Worm (Caenorhabditis elegans) whole organism, L2 larva: Measurements from ENCODE around the gene F29G9.1.

ENCODE experiments used
- C34F6.9 ChIP-seq: fragments of 150-350 bp; optimal IDR thresholded peaks from 2 replicates; lab custom pipeline; 2014; ENCODE audit warnings: missing biosample characterization, missing genetic modification characterization
- F13H6.1 ChIP-seq: sonication (generic microtip); optimal IDR thresholded peaks from 2 replicates; lab custom pipeline; 2016; ENCODE audit warnings: missing genetic modification characterization, missing compliant biosample characterization
- crh-2 ChIP-seq: sonication (generic microtip); optimal IDR thresholded peaks from 2 replicates; lab custom pipeline; 2017; ENCODE audit warnings: missing biosample characterization, missing genetic modification characterization
- lin-39 ChIP-seq: fragments of 150-350 bp; optimal IDR thresholded peaks from 2 replicates; lab custom pipeline; 2014; ENCODE audit warnings: missing biosample characterization, missing genetic modification reagents, missing genetic modification characterization
- mdl-1 ChIP-seq, 2 experiments: fragments of 150-350 bp in 1 of 2; sonication (generic microtip) in 1 of 2; optimal IDR thresholded peaks; 2 replicates each; lab custom pipeline; 2017; ENCODE audit warnings: missing biosample characterization in 2 of 2, missing genetic modification characterization in 2 of 2
- nhr-10 ChIP-seq: sonication (generic microtip); optimal IDR thresholded peaks from 2 replicates; lab custom pipeline; 2017; ENCODE audit warnings: missing biosample characterization, missing genetic modification characterization
- nhr-6 ChIP-seq: fragments of 150-350 bp; optimal IDR thresholded peaks from 2 replicates; lab custom pipeline; 2014; ENCODE audit warnings: missing biosample characterization, missing genetic modification characterization
- nhr-77 ChIP-seq: fragments of 150-350 bp; optimal IDR thresholded peaks from 2 replicates; lab custom pipeline; 2014; ENCODE audit warnings: missing biosample characterization, missing genetic modification characterization
- unc-55 ChIP-seq: fragments of 150-350 bp; sonication (generic microtip); optimal IDR thresholded peaks from 3 replicates; lab custom pipeline; 2014; ENCODE audit warnings: missing biosample characterization, missing genetic modification reagents, missing genetic modification characterization
- unc-62 ChIP-seq: fragments of 150-350 bp; optimal IDR thresholded peaks from 2 replicates; lab custom pipeline; 2014; ENCODE audit warnings: missing biosample characterization, missing genetic modification reagents, missing genetic modification characterization
- zag-1 ChIP-seq: fragments of 150-350 bp; optimal IDR thresholded peaks from 2 replicates; lab custom pipeline; 2014; ENCODE audit warnings: missing biosample characterization, missing genetic modification characterization
- ztf-11 ChIP-seq: sonication (generic microtip); optimal IDR thresholded peaks from 2 replicates; lab custom pipeline; 2017; ENCODE audit warnings: missing biosample characterization, missing genetic modification characterization

DNA sequence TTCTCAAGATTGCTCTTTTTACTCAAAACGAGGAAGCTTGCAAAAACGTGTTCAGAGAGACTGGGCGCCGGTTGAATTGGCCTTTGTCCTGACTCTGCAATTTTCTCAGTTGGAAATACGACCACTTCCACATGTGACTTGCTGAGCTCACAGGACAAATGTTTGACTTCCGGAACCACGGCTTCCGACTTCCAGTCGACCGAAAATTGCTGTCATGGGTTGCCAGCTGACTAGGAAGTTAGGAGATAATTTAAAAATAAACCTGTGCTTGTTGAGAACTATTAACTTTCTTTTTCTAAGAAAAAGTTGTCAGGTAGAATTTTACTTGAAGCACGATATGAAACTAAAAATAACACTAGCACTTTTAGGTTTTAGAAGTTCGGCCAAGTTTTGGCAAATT lies 7.3 kb upstream of the F29G9.1 start:
- TF ChIP-seq nhr-77 (tag; lab: Kevin White, UChicago) (no peak), mdl-1 (tag; optimal IDR thresholded peaks at IDR 0.05; lab: Kevin White, UChicago) (no peak), zag-1 (tag; lab: Kevin White, UChicago) (no peak), unc-62 (GFP tag; lab: Kevin White, UChicago) (no peak), C34F6.9 (tag; lab: Kevin White, UChicago) (no peak), lin-39 (no peak), F13H6.1 (tag; lab: Kevin White, UChicago) (no peak), unc-55 (no peak), nhr-10 (tag; lab: Kevin White, UChicago) (no peak), nhr-6 (tag; lab: Kevin White, UChicago) (no peak), crh-2 (tag; lab: Kevin White, UChicago) (no peak), ztf-11 (tag; lab: Kevin White, UChicago) (no peak)
